Fruit fly (Drosophila melanogaster) S2 (cell line): ENCODE data around the gene CG8750.

ENCODE experiments used
- CG8478 ChIP-seq: fragments of >200 bp; optimal IDR thresholded peaks from 2 replicates; lab custom pipeline; 2018
- CTCF ChIP-seq, 2 experiments: fragments of >200 bp; optimal IDR thresholded peaks; 2 replicates each; lab custom pipeline; 2018

DNA sequence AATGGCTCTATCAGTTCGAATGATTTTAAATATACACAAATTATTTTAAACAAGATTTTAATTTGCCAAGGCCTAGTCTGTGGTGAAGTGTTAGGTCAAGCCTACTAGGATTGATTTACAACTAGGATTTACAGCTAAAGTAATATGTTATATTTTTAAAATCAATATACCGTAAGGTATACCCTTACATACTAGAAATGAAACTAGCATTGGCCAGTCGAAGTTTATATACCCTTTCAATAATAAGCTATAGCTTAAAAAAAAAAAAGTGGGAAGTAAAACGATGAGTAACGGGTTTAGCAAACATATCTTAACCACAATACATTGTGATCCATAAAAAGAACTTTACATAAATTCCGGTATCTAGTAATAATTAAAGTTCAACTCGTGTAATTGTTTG lies at the start of gene CG8750:
- TF ChIP-seq CTCF (optimal IDR thresholded peaks at IDR 0.05; lab: Kevin White, UChicago) (no peak), CG8478 (lab: Kevin White, UChicago) (no peak)
